Fruit fly (Drosophila melanogaster): ENCODE measurements around the gene Trc8.

Trc8 gene

DNA sequence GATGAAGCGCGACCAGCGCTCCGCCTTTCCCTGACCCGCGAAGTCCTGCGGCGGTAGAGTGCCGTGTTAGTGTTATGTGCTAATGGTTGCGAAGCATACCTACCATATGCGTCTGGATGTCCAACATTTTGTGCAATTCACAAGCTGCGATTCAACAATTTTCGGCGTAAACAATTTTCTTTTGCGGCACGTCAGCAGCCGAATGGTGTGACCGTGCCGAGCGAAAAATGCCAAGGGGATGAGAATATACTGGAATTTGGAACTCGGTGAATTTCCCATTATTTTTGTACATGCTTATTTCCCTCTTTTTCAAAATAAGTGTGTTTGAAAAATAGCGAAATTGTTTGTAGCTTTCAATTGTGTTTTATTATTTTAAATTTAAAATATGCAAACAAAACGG, 12.7 kb downstream of the Trc8 start, which contains the start of gene Spase12:
TSS of gene Spase12 (minus strand) at position 239 of the 400 bp plus-strand sequence.
- TF ChIP-seq CTCF (optimal IDR thresholded peaks at IDR 0.05) (no peak), CG8478 (optimal IDR thresholded peaks at IDR 0.05) (no peak)

DNA sequence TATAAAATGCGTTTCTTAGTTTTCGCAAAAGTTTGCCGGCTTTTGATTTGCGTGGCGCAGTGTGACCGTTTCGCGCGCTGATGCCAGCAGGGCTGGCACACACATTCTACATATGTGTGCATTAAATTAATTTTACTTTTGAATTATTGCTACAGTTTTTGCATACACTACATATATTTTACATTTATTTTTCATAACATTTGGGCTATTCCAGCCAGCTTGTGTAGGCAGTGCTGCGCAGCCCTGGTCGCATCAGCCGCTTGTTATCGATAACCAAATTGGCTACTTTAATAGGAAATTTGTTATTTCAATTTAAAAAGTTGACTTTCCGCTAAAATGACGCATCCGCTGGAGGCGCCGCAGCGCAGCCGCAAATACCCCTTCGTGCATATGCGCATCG, 14.4 kb downstream of the Trc8 start, which contains the start of the genes CG2321 and CG2006:
TSS of gene CG2321 (minus strand) at position 57 of the 400 bp plus-strand sequence.
TSS of gene CG2006 (plus strand) at position 260 of the 400 bp plus-strand sequence.
- TF ChIP-seq CTCF (optimal IDR thresholded peaks at IDR 0.05) = peak; percentile 22 to 50
- TF ChIP-seq CG8478 (optimal IDR thresholded peaks at IDR 0.05) = no peak

DNA sequence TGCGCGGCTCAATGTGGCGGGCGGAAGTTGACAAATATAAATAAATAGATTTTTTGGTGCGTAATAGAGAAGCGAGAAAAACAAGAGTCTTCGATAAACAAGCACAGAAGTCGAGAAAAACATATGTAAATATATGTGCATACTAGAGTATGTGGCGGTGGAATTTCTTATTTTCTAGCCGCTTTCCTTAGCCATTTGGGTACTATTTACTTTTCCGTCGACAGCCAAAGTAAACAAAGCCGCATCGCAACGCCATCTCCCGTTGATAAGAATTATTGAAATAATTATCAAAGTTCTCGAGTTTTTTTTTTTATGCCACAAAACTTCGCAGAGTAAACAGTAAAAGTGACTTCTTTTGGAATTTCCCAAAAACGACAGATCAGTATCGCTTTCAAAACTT, 23.7 kb downstream of the Trc8 start:
- TF ChIP-seq CG8478 (optimal IDR thresholded peaks at IDR 0.05) (no peak), CTCF (optimal IDR thresholded peaks at IDR 0.05) (no peak)

DNA sequence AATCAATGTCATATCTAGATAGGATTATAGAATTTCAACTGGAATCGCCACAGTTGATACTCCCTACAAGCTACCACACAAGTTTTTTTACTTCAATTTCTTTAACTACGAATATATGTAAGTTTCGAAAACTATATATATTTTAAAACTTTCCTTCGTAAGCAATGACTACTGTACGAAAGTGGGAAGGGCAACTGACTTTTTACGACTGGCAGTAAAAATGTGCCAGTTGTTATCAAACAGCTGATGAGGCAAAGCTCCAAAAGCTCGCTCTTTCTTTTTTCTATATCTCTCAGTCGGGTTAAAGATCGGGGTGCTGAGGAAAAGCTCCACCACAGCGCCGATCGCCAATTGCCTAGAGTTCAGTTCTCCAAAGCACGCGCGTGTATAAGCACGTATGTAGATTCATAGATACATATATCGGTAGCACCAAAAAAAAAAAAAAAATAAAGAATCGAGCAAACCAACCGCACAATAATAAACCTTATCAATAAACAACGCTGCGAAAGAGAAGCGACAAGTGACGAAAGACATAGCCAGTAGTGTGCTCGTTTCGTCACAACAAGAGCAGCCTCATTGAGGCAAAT, 24.6 kb downstream of the Trc8 start:
- TF ChIP-seq CTCF (optimal IDR thresholded peaks at IDR 0.05) (no peak), CG8478 (optimal IDR thresholded peaks at IDR 0.05) (no peak)

DNA sequence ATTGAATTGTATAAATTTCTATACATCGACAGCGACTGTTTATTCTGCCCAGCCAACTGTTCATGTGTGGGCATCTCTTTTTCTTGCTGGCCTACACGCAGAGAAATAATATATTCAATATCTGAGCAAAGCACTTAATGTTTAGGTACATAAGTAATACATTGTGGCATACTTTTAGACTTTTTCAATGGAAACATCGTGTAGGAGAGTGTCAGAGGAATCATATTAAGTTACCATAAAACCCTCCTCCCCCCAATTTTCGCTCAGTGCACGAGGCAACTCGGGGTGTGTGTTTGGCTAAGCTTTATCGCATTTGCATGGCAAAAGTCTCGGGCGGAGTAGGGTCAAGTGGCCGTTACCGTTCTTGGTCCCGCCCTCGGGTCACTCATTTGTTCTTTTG, 33.5 kb downstream of the Trc8 start:
- TF ChIP-seq CTCF (optimal IDR thresholded peaks at IDR 0.05) (no peak), CG8478 (optimal IDR thresholded peaks at IDR 0.05) (no peak)

DNA sequence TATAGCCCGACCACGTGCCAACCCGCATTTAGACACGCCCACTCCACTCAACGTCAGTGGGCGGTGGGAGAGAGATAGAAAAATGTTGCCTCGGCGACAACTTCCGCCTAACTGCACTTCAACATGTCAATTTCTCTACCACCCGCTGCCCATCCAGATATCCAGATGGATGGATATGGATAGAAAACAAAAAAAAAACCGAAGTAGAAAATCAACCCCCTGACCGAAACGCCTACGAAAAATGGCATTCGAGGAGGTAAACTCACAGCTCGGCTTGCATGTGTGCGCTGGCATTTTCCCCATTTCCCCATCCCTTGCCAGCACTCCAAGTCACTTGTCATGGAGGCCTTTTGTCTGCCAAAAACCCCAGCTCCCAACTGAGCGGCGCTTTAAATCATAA, 36.8 kb downstream of the Trc8 start:
- TF ChIP-seq CTCF (optimal IDR thresholded peaks at IDR 0.05) = no peak

DNA sequence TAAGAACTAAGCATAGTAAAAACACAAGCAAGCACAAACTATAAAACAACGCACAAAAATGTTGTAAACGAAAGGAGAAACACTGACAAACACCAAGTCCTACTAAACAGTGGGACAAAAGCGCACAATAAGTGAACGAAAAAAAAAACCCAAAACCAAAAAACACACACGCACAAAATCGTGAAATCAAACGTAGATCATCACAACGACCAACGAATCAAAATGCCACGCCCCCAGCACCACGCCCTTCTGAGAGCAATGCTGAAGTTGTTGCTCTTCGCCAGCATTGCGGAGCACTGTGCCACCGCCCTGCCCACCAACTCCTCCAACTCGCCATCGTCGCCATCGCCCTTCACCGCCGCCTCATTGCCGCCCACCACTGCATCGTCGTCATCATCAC, 41.8 kb downstream of the Trc8 start:
- no peak for TF ChIP-seq CG8478 (optimal IDR thresholded peaks at IDR 0.05)
- no peak for TF ChIP-seq CTCF (optimal IDR thresholded peaks at IDR 0.05)

DNA sequence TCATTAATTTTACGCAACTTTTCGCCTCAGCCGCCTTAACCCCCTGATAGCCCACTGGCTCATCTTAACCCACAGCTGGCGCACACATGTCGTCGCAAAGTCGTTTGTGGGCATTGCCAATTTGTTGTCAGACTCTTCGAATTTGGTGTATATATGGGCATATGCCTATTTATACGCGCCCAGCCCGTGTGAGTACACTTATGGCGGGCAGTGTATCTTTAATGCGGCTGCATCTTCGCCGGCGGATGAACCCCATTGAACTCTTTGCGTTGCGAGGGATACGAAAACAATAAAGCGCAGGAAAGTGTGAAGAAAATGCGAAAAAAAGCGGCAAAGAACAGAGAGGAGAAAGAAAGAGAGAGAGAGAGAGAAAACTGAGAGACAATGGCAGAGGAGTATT, 42.5 kb downstream of the Trc8 start:
- no peak for TF ChIP-seq CTCF (optimal IDR thresholded peaks at IDR 0.05)
- TF ChIP-seq CG8478 (optimal IDR thresholded peaks at IDR 0.05) = no peak

DNA sequence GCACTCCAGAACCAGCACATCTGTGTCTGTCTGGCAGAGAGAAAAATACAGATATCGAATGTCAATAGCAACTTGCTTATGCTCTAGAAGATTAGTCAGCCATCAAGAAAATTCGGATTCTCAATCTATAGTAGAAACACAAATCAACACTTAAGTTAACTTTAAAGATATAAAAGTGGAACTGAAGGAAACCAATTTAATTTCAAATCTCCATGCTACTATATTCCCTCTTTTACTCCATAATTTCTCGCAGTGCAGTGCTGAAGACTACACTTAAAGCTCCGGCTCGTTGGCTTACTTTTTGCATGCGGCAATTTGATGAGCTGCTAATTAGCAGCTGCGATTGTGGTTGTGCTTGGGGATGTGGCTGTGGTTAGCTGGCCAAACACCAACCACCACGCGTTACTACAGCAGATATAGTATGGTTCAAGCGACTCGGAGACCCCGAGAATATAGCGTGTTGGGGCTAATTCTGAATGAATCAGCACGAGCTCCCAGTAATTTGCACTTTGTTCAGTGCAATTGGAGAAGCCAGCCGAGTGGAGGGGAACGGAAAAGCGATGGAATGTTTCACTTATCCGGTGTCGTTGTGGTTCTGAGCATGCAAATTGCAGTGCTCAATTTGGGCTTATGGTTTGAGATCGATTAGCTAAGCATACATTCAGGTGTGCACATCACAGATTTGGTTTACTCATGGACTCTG, 43.2 kb downstream of the Trc8 start:
- TF ChIP-seq CTCF (optimal IDR thresholded peaks at IDR 0.05) (no peak), CG8478 (optimal IDR thresholded peaks at IDR 0.05) (no peak)

DNA sequence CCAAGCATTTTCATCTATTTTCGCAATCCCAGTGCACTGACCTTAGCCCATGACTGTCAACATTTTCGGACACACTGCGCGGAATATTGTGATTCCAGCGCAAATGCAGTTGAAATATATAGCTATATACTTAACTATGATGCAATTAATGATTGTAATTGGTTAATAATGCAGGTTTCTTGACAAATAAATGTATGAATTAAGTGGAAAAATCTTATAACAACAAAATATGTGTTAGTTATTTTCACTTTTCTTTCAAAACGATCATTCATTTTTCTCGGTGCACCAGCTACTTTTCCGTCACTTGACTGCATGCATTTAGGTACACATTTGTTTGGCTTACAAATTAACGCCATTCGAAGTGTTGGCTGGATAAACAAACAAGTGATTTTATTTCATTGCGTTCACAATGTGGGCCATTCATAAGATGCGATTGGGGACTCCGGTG, 44.9 kb downstream of the Trc8 start:
- no peak for TF ChIP-seq CTCF (optimal IDR thresholded peaks at IDR 0.05)
- no peak for TF ChIP-seq CG8478 (optimal IDR thresholded peaks at IDR 0.05)

DNA sequence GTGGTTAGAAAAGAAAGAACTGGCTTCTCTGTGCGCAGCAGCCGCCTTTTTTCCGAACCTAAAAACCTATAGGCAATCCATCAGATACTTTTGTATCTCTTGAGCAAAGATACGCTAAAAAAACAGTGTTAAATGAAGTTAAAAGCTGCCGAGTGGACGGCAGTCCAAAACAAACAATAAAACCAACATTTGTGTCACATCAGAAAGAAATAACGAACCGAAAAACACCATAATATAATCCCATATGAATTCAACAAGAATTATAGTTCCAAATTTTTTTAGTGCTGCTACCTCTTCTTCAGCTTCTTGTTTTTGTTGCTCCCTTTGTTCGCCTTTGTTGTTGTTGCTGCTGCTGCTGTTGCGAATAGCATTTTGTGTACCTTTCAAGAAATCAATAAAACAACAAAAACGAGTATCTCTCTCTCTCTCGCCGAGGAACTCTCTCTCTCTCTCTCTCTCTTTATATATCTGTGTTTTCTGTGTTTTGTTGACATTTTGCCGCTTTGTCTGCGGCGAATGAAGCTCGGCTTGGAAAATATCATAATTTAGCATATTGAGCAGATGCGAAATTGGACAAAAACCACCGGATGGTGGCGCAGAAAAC, 45.7 kb downstream of the Trc8 start:
- TF ChIP-seq CG8478 (optimal IDR thresholded peaks at IDR 0.05) = no peak
- no peak for TF ChIP-seq CTCF (optimal IDR thresholded peaks at IDR 0.05)

DNA sequence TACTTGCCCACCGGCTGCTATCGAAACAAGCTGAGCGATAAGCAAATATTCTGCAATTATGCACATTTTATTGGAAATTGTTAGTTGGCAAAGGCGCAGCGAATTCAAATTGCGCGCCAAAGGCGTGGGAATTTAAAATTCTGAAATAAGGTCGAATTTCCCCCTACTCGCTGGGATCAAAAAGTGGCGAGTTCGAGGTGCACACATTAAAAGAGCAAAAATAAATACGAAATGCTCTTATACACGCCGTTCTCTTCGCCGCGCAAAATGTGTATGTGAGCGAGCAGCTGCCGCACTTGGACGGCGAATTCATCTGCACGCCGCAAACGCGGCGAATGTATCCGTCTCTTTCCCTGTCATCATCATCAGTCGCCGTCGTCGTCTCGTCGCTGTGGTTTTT, 46.4 kb downstream of the Trc8 start:
- TF ChIP-seq CG8478 (optimal IDR thresholded peaks at IDR 0.05) = no peak
- no peak for TF ChIP-seq CTCF (optimal IDR thresholded peaks at IDR 0.05)

DNA sequence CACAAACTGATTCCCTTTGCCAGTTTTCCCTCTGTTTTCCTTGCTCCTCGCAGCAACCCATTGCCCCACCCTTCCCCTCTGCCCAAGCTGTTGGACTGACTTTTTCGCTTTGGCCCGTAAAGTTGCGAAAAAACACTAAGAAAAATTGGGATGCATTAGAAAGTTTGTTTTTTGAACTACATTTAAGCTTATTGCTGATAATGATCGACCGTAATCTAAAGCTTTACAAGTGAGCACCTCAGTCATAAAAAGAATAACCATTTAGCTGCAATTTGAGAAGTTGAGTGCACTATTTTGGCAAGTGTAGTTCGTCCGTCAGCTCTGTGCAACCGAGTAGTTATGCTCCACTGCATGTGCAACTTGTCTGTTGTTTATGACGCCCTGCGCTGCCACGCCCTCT, 53.3 kb downstream of the Trc8 start:
- TF ChIP-seq CTCF (optimal IDR thresholded peaks at IDR 0.05) (no peak), CG8478 (optimal IDR thresholded peaks at IDR 0.05) (no peak)

Data from S2 (cell line).